Worm (Caenorhabditis elegans) whole organism, young adult: ENCODE results near the gene F15D4.6.

Source experiments
- Y79H2A.3 ChIP-seq: fragments of 200-800 bp; sonication (Bioruptor generic); conservative IDR thresholded peaks from 2 replicates; pipeline ENCODE4 v1.3.6; 2022; ENCODE audit warnings: missing genetic modification reagents, missing genetic modification characterization, missing compliant biosample characterization
- ets-4 ChIP-seq: fragments of 200-800 bp; sonication (Bioruptor generic); optimal IDR thresholded peaks from 2 replicates; lab custom pipeline; 2018; ENCODE audit warnings: mild to moderate bottlenecking, missing genetic modification characterization, missing compliant biosample characterization
- nhr-90 ChIP-seq: sonication (generic microtip); optimal IDR thresholded peaks from 2 replicates; lab custom pipeline; 2016; ENCODE audit warnings: missing genotype, mild to moderate bottlenecking, missing genetic modification characterization, missing compliant biosample characterization

- TF ChIP-seq nhr-90 (tag; lab: Kevin White, UChicago) (no peak), ets-4 (GFP tag; lab: Kevin White, UChicago) (no peak), Y79H2A.3 (GFP tag; lab: Robert Waterston, UW) (no peak)
Observed at ce11 chrII:13283486-13283885, 34.5 kb downstream of the F15D4.6 start.
